Worm (Caenorhabditis elegans) whole organism, L2 larva: ENCODE measurements around the gene cat-4.

ENCODE experiments used
- C34F6.9 ChIP-seq: fragments of 150-350 bp; optimal IDR thresholded peaks from 2 replicates; lab custom pipeline; 2014; ENCODE audit warnings: missing biosample characterization, missing genetic modification characterization
- F13H6.1 ChIP-seq: sonication (generic microtip); optimal IDR thresholded peaks from 2 replicates; lab custom pipeline; 2016; ENCODE audit warnings: missing genetic modification characterization, missing compliant biosample characterization
- R02D3.7 ChIP-seq: fragments of 150-350 bp; optimal IDR thresholded peaks from 2 replicates; lab custom pipeline; 2014; ENCODE audit warnings: missing biosample characterization, missing genetic modification characterization
- aly-2 ChIP-seq: fragments of 150-350 bp; optimal IDR thresholded peaks from 2 replicates; lab custom pipeline; 2014; ENCODE audit warnings: missing biosample characterization, missing genetic modification characterization
- ama-1 ChIP-seq: fragments of 150-350 bp; optimal IDR thresholded peaks from 2 replicates; lab custom pipeline; 2018; ENCODE audit warnings: inconsistent platforms
- blmp-1 ChIP-seq: sonication (generic microtip); optimal IDR thresholded peaks from 2 replicates; lab custom pipeline; 2017; ENCODE audit warnings: missing genetic modification characterization, mild to moderate bottlenecking, missing compliant biosample characterization, antibody characterized with exemption, moderate library complexity; ENCODE audit not compliant: insufficient read depth
- ceh-16 ChIP-seq: fragments of 150-350 bp; optimal IDR thresholded peaks from 2 replicates; lab custom pipeline; 2014; ENCODE audit warnings: missing biosample characterization, missing genetic modification characterization
- ceh-82 ChIP-seq: fragments of 150-350 bp; optimal IDR thresholded peaks from 2 replicates; lab custom pipeline; 2014; ENCODE audit warnings: missing biosample characterization, missing genetic modification characterization
- crh-2 ChIP-seq: sonication (generic microtip); optimal IDR thresholded peaks from 2 replicates; lab custom pipeline; 2017; ENCODE audit warnings: missing biosample characterization, missing genetic modification characterization
- dmd-4 ChIP-seq: sonication (generic microtip); optimal IDR thresholded peaks from 2 replicates; lab custom pipeline; 2017; ENCODE audit warnings: missing biosample characterization, missing genetic modification characterization
- egl-27 ChIP-seq: sonication (generic microtip); optimal IDR thresholded peaks from 3 replicates; lab custom pipeline; 2017; ENCODE audit warnings: missing biosample characterization, missing genetic modification reagents, missing genetic modification characterization
- elt-1 ChIP-seq: fragments of 150-350 bp; optimal IDR thresholded peaks from 2 replicates; lab custom pipeline; 2014; ENCODE audit warnings: missing biosample characterization, missing genetic modification characterization
- elt-3 ChIP-seq: sonication (generic microtip); optimal IDR thresholded peaks from 2 replicates; lab custom pipeline; 2017; ENCODE audit warnings: missing biosample characterization, missing genetic modification characterization
- fos-1 ChIP-seq: fragments of 150-350 bp; optimal IDR thresholded peaks from 2 replicates; lab custom pipeline; 2014; ENCODE audit warnings: missing biosample characterization, missing genetic modification characterization
- gmeb-1 ChIP-seq: fragments of 150-350 bp; optimal IDR thresholded peaks from 2 replicates; lab custom pipeline; 2014; ENCODE audit warnings: missing biosample characterization, missing genetic modification characterization
- lin-11 ChIP-seq: fragments of 150-350 bp; sonication (generic microtip); optimal IDR thresholded peaks from 2 replicates; lab custom pipeline; 2014; ENCODE audit warnings: missing biosample characterization, missing genetic modification characterization, inconsistent platforms, mixed read lengths
- lin-13 ChIP-seq: fragments of 150-350 bp; optimal IDR thresholded peaks from 2 replicates; lab custom pipeline; 2014; ENCODE audit warnings: missing biosample characterization, missing genetic modification reagents, missing genetic modification characterization
- lin-39 ChIP-seq: fragments of 150-350 bp; optimal IDR thresholded peaks from 2 replicates; lab custom pipeline; 2014; ENCODE audit warnings: missing biosample characterization, missing genetic modification reagents, missing genetic modification characterization
- lsy-2 ChIP-seq, 2 experiments: fragments of 150-350 bp in 1 of 2; sonication (generic microtip) in 1 of 2; optimal IDR thresholded peaks; 2 replicates each; lab custom pipeline; 2014 to 2017; ENCODE audit warnings: missing biosample characterization in 2 of 2, missing genetic modification characterization in 2 of 2
- mab-5 ChIP-seq: fragments of 150-350 bp; optimal IDR thresholded peaks from 2 replicates; lab custom pipeline; 2014; ENCODE audit warnings: missing biosample characterization, missing genetic modification characterization
- mbf-1 ChIP-seq: sonication (generic microtip); optimal IDR thresholded peaks from 2 replicates; lab custom pipeline; 2017; ENCODE audit warnings: missing biosample characterization, missing genetic modification characterization
- mdl-1 ChIP-seq, 2 experiments: fragments of 150-350 bp in 1 of 2; sonication (generic microtip) in 1 of 2; optimal IDR thresholded peaks; 2 replicates each; lab custom pipeline; 2017; ENCODE audit warnings: missing biosample characterization in 2 of 2, missing genetic modification characterization in 2 of 2
- nhr-10 ChIP-seq: sonication (generic microtip); optimal IDR thresholded peaks from 2 replicates; lab custom pipeline; 2017; ENCODE audit warnings: missing biosample characterization, missing genetic modification characterization
- nhr-11 ChIP-seq: fragments of 150-350 bp; optimal IDR thresholded peaks from 2 replicates; lab custom pipeline; 2014; ENCODE audit warnings: missing biosample characterization, missing genetic modification characterization
- nhr-12 ChIP-seq: fragments of 150-350 bp; optimal IDR thresholded peaks from 2 replicates; lab custom pipeline; 2014; ENCODE audit warnings: missing biosample characterization, missing genetic modification characterization
- nhr-129 ChIP-seq: fragments of 150-350 bp; optimal IDR thresholded peaks from 2 replicates; lab custom pipeline; 2014; ENCODE audit warnings: missing biosample characterization, missing genetic modification characterization
- nhr-21 ChIP-seq: fragments of 150-350 bp; optimal IDR thresholded peaks from 2 replicates; lab custom pipeline; 2014; ENCODE audit warnings: missing biosample characterization, missing genetic modification characterization
- nhr-23 ChIP-seq: fragments of 150-350 bp; optimal IDR thresholded peaks from 2 replicates; lab custom pipeline; 2014; ENCODE audit warnings: missing biosample characterization, missing genetic modification reagents, missing genetic modification characterization
- nhr-237 ChIP-seq: fragments of 150-350 bp; optimal IDR thresholded peaks from 2 replicates; lab custom pipeline; 2014; ENCODE audit warnings: missing biosample characterization, missing genetic modification characterization
- nhr-6 ChIP-seq: fragments of 150-350 bp; optimal IDR thresholded peaks from 2 replicates; lab custom pipeline; 2014; ENCODE audit warnings: missing biosample characterization, missing genetic modification characterization
- peb-1 ChIP-seq: fragments of 150-350 bp; optimal IDR thresholded peaks from 2 replicates; lab custom pipeline; 2014; ENCODE audit warnings: missing biosample characterization, missing genetic modification characterization
- sem-4 ChIP-seq: fragments of 150-350 bp; optimal IDR thresholded peaks from 2 replicates; lab custom pipeline; 2014; ENCODE audit warnings: missing biosample characterization, missing genetic modification reagents, missing genetic modification characterization
- skn-1 ChIP-seq: sonication (generic microtip); optimal IDR thresholded peaks from 2 replicates; lab custom pipeline; 2017; ENCODE audit warnings: missing biosample characterization, missing genetic modification characterization
- sma-3 ChIP-seq: sonication (generic microtip); optimal IDR thresholded peaks from 2 replicates; lab custom pipeline; 2016; ENCODE audit warnings: missing genetic modification reagents, missing genetic modification characterization, missing compliant biosample characterization
- sma-9 ChIP-seq, 2 experiments: fragments of 150-350 bp in 1 of 2; sonication (generic microtip) in 1 of 2; optimal IDR thresholded peaks; 2 replicates each; lab custom pipeline; 2014 to 2016; ENCODE audit warnings: missing genetic modification characterization in 2 of 2, mild to moderate bottlenecking in 1 of 2, missing biosample characterization in 1 of 2, missing compliant biosample characterization in 1 of 2, missing genetic modification reagents in 1 of 2, moderate library complexity in 1 of 2
- snpc-4 ChIP-seq: fragments of 150-350 bp; optimal IDR thresholded peaks from 2 replicates; lab custom pipeline; 2014; ENCODE audit warnings: missing biosample characterization, missing genetic modification characterization
- unc-39 ChIP-seq: fragments of 150-350 bp; optimal IDR thresholded peaks from 2 replicates; lab custom pipeline; 2014; ENCODE audit warnings: missing biosample characterization, missing genetic modification characterization
- unc-55 ChIP-seq: fragments of 150-350 bp; sonication (generic microtip); optimal IDR thresholded peaks from 3 replicates; lab custom pipeline; 2014; ENCODE audit warnings: missing biosample characterization, missing genetic modification reagents, missing genetic modification characterization
- unc-62 ChIP-seq: fragments of 150-350 bp; optimal IDR thresholded peaks from 2 replicates; lab custom pipeline; 2014; ENCODE audit warnings: missing biosample characterization, missing genetic modification reagents, missing genetic modification characterization
- zag-1 ChIP-seq: fragments of 150-350 bp; optimal IDR thresholded peaks from 2 replicates; lab custom pipeline; 2014; ENCODE audit warnings: missing biosample characterization, missing genetic modification characterization
- ztf-1 ChIP-seq: fragments of 200-800 bp; sonication (Bioruptor generic); conservative IDR thresholded peaks from 2 replicates; pipeline ENCODE4 v1.3.6; 2022; ENCODE audit warnings: missing genetic modification characterization, missing compliant biosample characterization
- ztf-4 ChIP-seq: fragments of 150-350 bp; optimal IDR thresholded peaks from 2 replicates; lab custom pipeline; 2014; ENCODE audit warnings: missing biosample characterization, missing genetic modification characterization

Gene cat-4

ce11 chrV:10574197-10574596 is 9.5 kb downstream of the cat-4 start:
- TF ChIP-seq nhr-11 (tag; lab: Kevin White, UChicago) (no peak), nhr-6 (tag; lab: Kevin White, UChicago) (no peak), blmp-1 (no peak), ceh-16 (tag; lab: Kevin White, UChicago) (no peak)

- TF ChIP-seq elt-1 (tag; lab: Kevin White, UChicago) = no peak
- TF ChIP-seq mbf-1 (tag; lab: Kevin White, UChicago) = no peak
- no peak for TF ChIP-seq sma-3
- TF ChIP-seq, all 48 proteins: peak for 0
Measured at ce11 chrV:10576319-10576718, 11.6 kb downstream of the cat-4 start, which contains the start of gene vps-54. Gene vps-54 (minus strand): TSS chrV:10576419.

ce11 chrV:10578226-10578625 is 13.5 kb downstream of the cat-4 start, which contains the start of gene mics-1:
Gene mics-1 (minus strand): TSS chrV:10578326.
- TF ChIP-seq blmp-1 (no peak), mbf-1 (tag; lab: Kevin White, UChicago) (no peak), sma-3 (no peak), skn-1 (no peak), lin-39 (tag; lab: Kevin White, UChicago) (no peak), nhr-11 (tag; lab: Kevin White, UChicago) (no peak), unc-62 (no peak), ama-1 (lab: Kevin White, UChicago) (no peak), peb-1 (tag; lab: Kevin White, UChicago) (no peak)

ce11 chrV:10578938-10579337 is 14.3 kb downstream of the cat-4 start, which contains the start of the genes erh-1 and lpd-9:
Gene erh-1 (minus strand): TSS chrV:10579141.
Gene lpd-9 (plus strand): TSS chrV:10579305.
- TF ChIP-seq mdl-1 (tag; optimal IDR thresholded peaks at IDR 0.05; lab: Kevin White, UChicago) (no peak), nhr-11 (tag; lab: Kevin White, UChicago) (no peak), dmd-4 (no peak), F13H6.1 (tag; lab: Kevin White, UChicago) (peak; percentile 79), nhr-237 (no peak), ztf-1 (GFP tag; lab: Robert Waterston, UW) (no peak), mbf-1 (tag; lab: Kevin White, UChicago) (no peak), elt-1 (tag; lab: Kevin White, UChicago) (no peak), C34F6.9 (tag; lab: Kevin White, UChicago) (peak; percentile 90), sma-9 (GFP tag; optimal IDR thresholded peaks at IDR 0.05; lab: Kevin White, UChicago) (peak; percentile 85), sma-9 (tag; optimal IDR thresholded peaks at IDR 0.05; lab: Kevin White, UChicago) (no peak), unc-39 (no peak), mab-5 (peak; percentile 72), nhr-10 (peak; percentile 25), gmeb-1 (tag; lab: Kevin White, UChicago) (peak; percentile 85), aly-2 (tag; lab: Kevin White, UChicago) (no peak), zag-1 (tag; lab: Kevin White, UChicago) (no peak), nhr-12 (tag; lab: Kevin White, UChicago) (no peak), blmp-1 (peak; percentile 17), lsy-2 (tag; optimal IDR thresholded peaks at IDR 0.05; lab: Kevin White, UChicago) (peak; percentile 81 to 86), egl-27 (tag; lab: Kevin White, UChicago) (peak; percentile 79), sma-3 (peak; percentile 65), fos-1 (tag; lab: Kevin White, UChicago) (peak; percentile 29), lin-39 (tag; lab: Kevin White, UChicago) (no peak), lin-11 (tag; lab: Kevin White, UChicago) (peak; percentile 56), lin-13 (GFP tag; lab: Kevin White, UChicago) (peak; percentile 50), unc-55 (GFP tag; lab: Kevin White, UChicago) (peak; percentile 89), unc-62 (no peak), snpc-4 (tag; lab: Kevin White, UChicago) (peak; percentile 49), ztf-4 (no peak), ceh-82 (tag; lab: Kevin White, UChicago) (no peak), nhr-6 (tag; lab: Kevin White, UChicago) (no peak), nhr-23 (no peak), R02D3.7 (peak; percentile 2), nhr-21 (tag; lab: Kevin White, UChicago) (peak; percentile 61), nhr-129 (tag; lab: Kevin White, UChicago) (peak; percentile 51), elt-3 (tag; lab: Kevin White, UChicago) (no peak), crh-2 (tag; lab: Kevin White, UChicago) (peak; percentile 59), sem-4 (peak; percentile 25)
